Fruit fly (Drosophila melanogaster) whole organism, wandering third instar larva: Measurements from ENCODE around the gene Enoph.

ENCODE experiments used
- Abd-B ChIP-seq: fragments of >200 bp; optimal IDR thresholded peaks from 2 replicates; lab custom pipeline; 2017; ENCODE audit warnings: missing biosample characterization, missing genetic modification characterization
- CG32264 ChIP-seq: fragments of 200-800 bp; sonication (Bioruptor generic); optimal IDR thresholded peaks from 2 replicates; lab custom pipeline; 2016; ENCODE audit warnings: missing biosample characterization, missing genetic modification characterization
- CG9705 ChIP-seq: fragments of 200-800 bp; sonication (Bioruptor generic); optimal IDR thresholded peaks from 2 replicates; lab custom pipeline; 2018; ENCODE audit warnings: missing biosample characterization, mild to moderate bottlenecking, missing genetic modification characterization
- CrebA ChIP-seq: fragments of 200-800 bp; sonication (Bioruptor generic); optimal IDR thresholded peaks from 2 replicates; lab custom pipeline; 2016; ENCODE audit warnings: missing biosample characterization, mild to moderate bottlenecking, missing genetic modification characterization, borderline replicate concordance
- Dfd ChIP-seq: fragments of >200 bp; optimal IDR thresholded peaks from 2 replicates; lab custom pipeline; 2017; ENCODE audit warnings: missing biosample characterization, missing genetic modification characterization
- Dif ChIP-seq: fragments of 200-275, 200-300 bp; sonication (Bioruptor generic); optimal IDR thresholded peaks from 2 replicates; lab custom pipeline; 2018; ENCODE audit warnings: missing biosample characterization, missing genetic modification characterization; ENCODE audit not compliant: partially characterized antibody
- GATAd ChIP-seq: sonication (Bioruptor generic); optimal IDR thresholded peaks from 2 replicates; lab custom pipeline; 2016; ENCODE audit warnings: missing biosample characterization, missing genetic modification characterization
- HLH106 ChIP-seq: fragments of 200-800 bp; optimal IDR thresholded peaks from 3 replicates; lab custom pipeline; 2019; ENCODE audit warnings: missing biosample characterization, mild to moderate bottlenecking, missing genetic modification characterization, moderate library complexity
- Hnf4 ChIP-seq: fragments of 200-800 bp; sonication (Bioruptor generic); optimal IDR thresholded peaks from 2 replicates; lab custom pipeline; 2016; ENCODE audit warnings: missing biosample characterization, mild to moderate bottlenecking, missing genetic modification characterization
- Hr78 ChIP-seq: fragments of >200 bp; optimal IDR thresholded peaks from 2 replicates; lab custom pipeline; 2017; ENCODE audit warnings: missing biosample characterization, missing genetic modification characterization
- Hr83 ChIP-seq: fragments of 200-300 bp; sonication (Bioruptor generic); optimal IDR thresholded peaks from 2 replicates; lab custom pipeline; 2016; ENCODE audit warnings: missing biosample characterization, mild to moderate bottlenecking, missing genetic modification characterization, moderate library complexity; ENCODE audit not compliant: poor library complexity, severe bottlenecking
- Jra ChIP-seq: sonication (Bioruptor generic); optimal IDR thresholded peaks from 2 replicates; lab custom pipeline; 2016; ENCODE audit warnings: missing biosample characterization, missing genetic modification characterization
- Mio ChIP-seq: sonication (Bioruptor generic); optimal IDR thresholded peaks from 2 replicates; lab custom pipeline; 2016; ENCODE audit warnings: missing biosample characterization, missing genetic modification characterization
- Myc ChIP-seq: fragments of >200 bp; optimal IDR thresholded peaks from 2 replicates; lab custom pipeline; 2017
- N ChIP-seq: fragments of >200 bp; optimal IDR thresholded peaks from 2 replicates; lab custom pipeline; 2018; ENCODE audit warnings: missing biosample characterization, missing external identifiers, missing genetic modification characterization
- OdsH ChIP-seq: fragments of 200-800 bp; sonication (Bioruptor generic); optimal IDR thresholded peaks from 2 replicates; lab custom pipeline; 2016; ENCODE audit warnings: missing biosample characterization, mild to moderate bottlenecking, missing genetic modification characterization
- Rel ChIP-seq, 2 experiments: fragments of 200-800 bp; sonication (Bioruptor generic) in 1 of 2; optimal IDR thresholded peaks; 2 replicates in 1 of 2; 3 replicates in 1 of 2; lab custom pipeline; 2016 to 2019; ENCODE audit warnings: mild to moderate bottlenecking in 2 of 2, missing biosample characterization in 2 of 2, missing genetic modification characterization in 2 of 2, moderate library complexity in 1 of 2
- Sp1 ChIP-seq: fragments of 200-800 bp; sonication (Bioruptor generic); optimal IDR thresholded peaks from 3 replicates; lab custom pipeline; 2019; ENCODE audit warnings: missing biosample characterization, mild to moderate bottlenecking, missing genetic modification characterization, moderate library complexity
- Vsx2 ChIP-seq: fragments of 200-300, 225-300 bp; sonication (Bioruptor generic); optimal IDR thresholded peaks from 2 replicates; lab custom pipeline; 2018; ENCODE audit warnings: missing biosample characterization, missing genetic modification characterization; ENCODE audit not compliant: partially characterized antibody
- br ChIP-seq: fragments of 200-800 bp; sonication (Bioruptor generic); optimal IDR thresholded peaks from 2 replicates; lab custom pipeline; 2016; ENCODE audit warnings: missing biosample characterization, missing genetic modification characterization
- brk ChIP-seq: fragments of 200-800 bp; sonication (Bioruptor generic); optimal IDR thresholded peaks from 2 replicates; lab custom pipeline; 2016; ENCODE audit warnings: missing biosample characterization, mild to moderate bottlenecking, missing genetic modification characterization
- dl ChIP-seq, 2 experiments: fragments of 175-275, 200-275 bp in 1 of 2; fragments of 200-275 bp in 1 of 2; sonication (Bioruptor generic); optimal IDR thresholded peaks; lab custom pipeline; 2018; ENCODE audit warnings: mild to moderate bottlenecking in 2 of 2, missing biosample characterization in 2 of 2, missing genetic modification characterization in 2 of 2, moderate library complexity in 2 of 2; ENCODE audit not compliant: partially characterized antibody in 2 of 2, insufficient read depth in 1 of 2
- dmrt93B ChIP-seq: fragments of 200-800 bp; sonication (Bioruptor generic); optimal IDR thresholded peaks from 2 replicates; lab custom pipeline; 2018; ENCODE audit warnings: missing biosample characterization, mild to moderate bottlenecking, missing genetic modification characterization
- dsf ChIP-seq: sonication (Bioruptor generic); optimal IDR thresholded peaks from 2 replicates; lab custom pipeline; 2016; ENCODE audit warnings: missing biosample characterization, missing genetic modification characterization, borderline replicate concordance
- ey ChIP-seq: fragments of 200-800 bp; sonication (Bioruptor generic); optimal IDR thresholded peaks from 2 replicates; lab custom pipeline; 2016; ENCODE audit warnings: missing biosample characterization, missing genetic modification characterization
- foxo ChIP-seq, 2 experiments: fragments of 200-800 bp; sonication (Bioruptor generic); optimal IDR thresholded peaks; 2 replicates in 1 of 2; 3 replicates in 1 of 2; lab custom pipeline; 2016 to 2017; ENCODE audit warnings: missing biosample characterization in 2 of 2, missing genetic modification characterization in 2 of 2
- fru ChIP-seq: fragments of 200-800 bp; sonication (Bioruptor generic); optimal IDR thresholded peaks from 3 replicates; lab custom pipeline; 2016; ENCODE audit warnings: missing biosample characterization, mild to moderate bottlenecking, missing genetic modification characterization
- h ChIP-seq: fragments of 200-800 bp; sonication (Bioruptor generic); optimal IDR thresholded peaks from 3 replicates; lab custom pipeline; 2016; ENCODE audit warnings: missing biosample characterization, mild to moderate bottlenecking, missing genetic modification characterization
- jim ChIP-seq: fragments of 175-275, 200-325 bp; sonication (Bioruptor generic); optimal IDR thresholded peaks from 2 replicates; lab custom pipeline; 2016; ENCODE audit warnings: missing biosample characterization, mild to moderate bottlenecking, missing genetic modification characterization
- lola ChIP-seq: fragments of >200 bp; optimal IDR thresholded peaks from 2 replicates; lab custom pipeline; 2017; ENCODE audit warnings: missing biosample characterization, missing genetic modification characterization
- pan ChIP-seq: fragments of >200 bp; optimal IDR thresholded peaks from 2 replicates; lab custom pipeline; 2017
- psq ChIP-seq: fragments of 200-800 bp; sonication (Bioruptor generic); optimal IDR thresholded peaks from 3 replicates; lab custom pipeline; 2017; ENCODE audit warnings: missing biosample characterization, mild to moderate bottlenecking, missing genetic modification characterization, moderate library complexity
- rgr ChIP-seq: fragments of 200-800 bp; sonication (Bioruptor generic); optimal IDR thresholded peaks from 3 replicates; lab custom pipeline; 2016; ENCODE audit warnings: missing biosample characterization, mild to moderate bottlenecking, missing genetic modification characterization
- sage ChIP-seq: fragments of 200-800 bp; sonication (Bioruptor generic); optimal IDR thresholded peaks from 2 replicates; lab custom pipeline; 2016; ENCODE audit warnings: missing biosample characterization, mild to moderate bottlenecking, missing genetic modification characterization
- sv ChIP-seq: fragments of 200-800 bp; sonication (Bioruptor generic); optimal IDR thresholded peaks from 3 replicates; lab custom pipeline; 2016; ENCODE audit warnings: missing biosample characterization, missing genetic modification characterization
- tai ChIP-seq: sonication (Bioruptor generic); optimal IDR thresholded peaks from 2 replicates; lab custom pipeline; 2016; ENCODE audit warnings: missing biosample characterization, missing genetic modification characterization
- usp ChIP-seq: fragments of >200 bp; optimal IDR thresholded peaks from 2 replicates; lab custom pipeline; 2017; ENCODE audit warnings: missing biosample characterization, missing genetic modification characterization
- woc ChIP-seq: sonication (Bioruptor generic); optimal IDR thresholded peaks from 2 replicates; lab custom pipeline; 2016; ENCODE audit warnings: missing biosample characterization, mild to moderate bottlenecking, missing genetic modification characterization

Gene Enoph

DNA sequence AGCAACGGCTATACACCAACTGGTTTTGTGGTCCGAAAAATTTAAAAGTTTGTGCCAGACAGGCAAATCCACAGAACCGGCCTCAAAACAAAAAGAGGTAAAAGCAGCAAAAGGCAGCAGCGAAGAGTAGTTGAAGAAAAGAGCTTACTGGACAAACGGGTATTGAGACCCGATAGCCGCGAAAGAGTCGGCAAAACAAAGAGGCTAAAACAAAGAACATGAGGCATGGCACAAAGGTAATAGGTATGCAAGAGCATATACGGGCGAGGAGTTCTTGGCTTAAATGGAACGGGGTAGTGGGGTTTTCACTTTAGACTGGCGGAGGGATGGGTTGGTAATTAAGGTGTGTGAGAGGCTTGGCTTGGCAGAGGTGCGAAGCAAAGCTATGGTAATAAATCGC lies 24.6 kb upstream of the Enoph start:
- TF ChIP-seq dsf (GFP tag; lab: Kevin White, UChicago) = no peak
- TF ChIP-seq jim = no peak
- peak; percentile 56 for TF ChIP-seq h (GFP tag; lab: Kevin White, UChicago)
- TF ChIP-seq sv (GFP tag; lab: Kevin White, UChicago) = no peak
- no peak for TF ChIP-seq Dfd
- TF ChIP-seq CG32264 (GFP tag; lab: Kevin White, UChicago) = no peak
- no peak for TF ChIP-seq Hr78 (GFP tag; lab: Kevin White, UChicago)
- TF ChIP-seq pan = no peak
- TF ChIP-seq Jra (GFP tag; lab: Kevin White, UChicago) = no peak
- TF ChIP-seq Vsx2 (GFP tag; lab: Kevin White, UChicago) = peak; percentile 89
- TF ChIP-seq OdsH (GFP tag; lab: Kevin White, UChicago) = peak; percentile 29
- peak; percentile 47 for TF ChIP-seq fru
- peak; percentile 38 for TF ChIP-seq Sp1 (GFP tag; lab: Kevin White, UChicago)
- peak; percentile 80 for TF ChIP-seq Dif (GFP tag; lab: Kevin White, UChicago)
- no peak for TF ChIP-seq tai (GFP tag; lab: Kevin White, UChicago)
- peak; percentile 1 for TF ChIP-seq Mio (GFP tag; lab: Kevin White, UChicago)
- no peak for TF ChIP-seq Myc (lab: Kevin White, UChicago)
- peak; percentile 57 for TF ChIP-seq Hnf4 (GFP tag; lab: Kevin White, UChicago)
- no peak for TF ChIP-seq usp (GFP tag; lab: Kevin White, UChicago)
- TF ChIP-seq br (GFP tag; lab: Kevin White, UChicago) = peak; percentile 12
- peak; percentile 98 for TF ChIP-seq psq (GFP tag; lab: Kevin White, UChicago)
- TF ChIP-seq brk (GFP tag; lab: Kevin White, UChicago) = no peak
- no peak for TF ChIP-seq GATAd (GFP tag; lab: Kevin White, UChicago)
- peak; percentile 29 for TF ChIP-seq HLH106 (tag; lab: Kevin White, UChicago)
- TF ChIP-seq woc = peak; percentile 74
- TF ChIP-seq CG9705 (GFP tag; lab: Kevin White, UChicago) = no peak
- TF ChIP-seq foxo (GFP tag; optimal IDR thresholded peaks at IDR 0.05; lab: Kevin White, UChicago) = peak in 1 of 2 experiments; percentile 56
- TF ChIP-seq CrebA (GFP tag; lab: Kevin White, UChicago) = peak; percentile 81
- TF ChIP-seq ey (GFP tag; lab: Kevin White, UChicago) = peak; percentile 53
- no peak for TF ChIP-seq N (GFP tag; lab: Kevin White, UChicago)
- no peak for TF ChIP-seq lola (GFP tag; lab: Kevin White, UChicago)
- no peak for TF ChIP-seq Rel (GFP tag; optimal IDR thresholded peaks at IDR 0.05; lab: Kevin White, UChicago)
- peak; percentile 43 for TF ChIP-seq Rel (tag; optimal IDR thresholded peaks at IDR 0.05; lab: Kevin White, UChicago)
- TF ChIP-seq Hr83 = peak; percentile 2
- peak; percentile 55 to 64 for TF ChIP-seq dl (GFP tag; optimal IDR thresholded peaks at IDR 0.05; lab: Kevin White, UChicago; ENCODE audit: insufficient read depth in 1 of 2, partially characterized antibody in 2 of 2)
- no peak for TF ChIP-seq Abd-B (GFP tag; lab: Kevin White, UChicago)
- TF ChIP-seq rgr (GFP tag; lab: Kevin White, UChicago) = peak; percentile 37
- peak; percentile 53 for TF ChIP-seq sage
- no peak for TF ChIP-seq dmrt93B (GFP tag; lab: Kevin White, UChicago)

DNA sequence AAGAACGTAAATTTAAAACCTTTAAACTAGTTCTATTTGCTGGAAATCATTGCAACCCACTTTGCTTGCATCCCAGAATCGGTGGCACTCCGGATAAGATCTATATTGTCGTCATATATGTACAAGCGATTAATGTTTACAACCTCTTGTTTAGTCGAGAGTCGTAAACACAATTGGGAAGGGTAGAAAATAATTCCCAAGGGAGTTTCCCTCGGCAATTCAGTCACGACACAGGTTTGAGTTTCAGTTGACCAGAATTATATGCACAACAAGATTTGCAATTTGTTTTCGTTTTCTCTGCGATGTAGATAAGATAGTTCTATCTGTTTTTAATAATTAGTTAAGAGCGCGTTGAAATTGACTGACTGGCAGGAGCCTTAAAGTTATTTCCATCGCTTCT lies 23.9 kb upstream of the Enoph start:
- no peak for TF ChIP-seq Mio (GFP tag; lab: Kevin White, UChicago)
- no peak for TF ChIP-seq Myc (lab: Kevin White, UChicago)
- no peak for TF ChIP-seq h (GFP tag; lab: Kevin White, UChicago)
- no peak for TF ChIP-seq GATAd (GFP tag; lab: Kevin White, UChicago)
- TF ChIP-seq Rel (GFP tag; optimal IDR thresholded peaks at IDR 0.05; lab: Kevin White, UChicago) = no peak
- peak; percentile 66 for TF ChIP-seq Rel (tag; optimal IDR thresholded peaks at IDR 0.05; lab: Kevin White, UChicago)
- TF ChIP-seq, all 38 proteins: peak for 1
